Worm (Caenorhabditis elegans): ENCODE data around the gene ceh-7.
A peak's percentile ranks its signal among the peaks of the same experiment; 100 is the strongest.

Gene ceh-7

ce11 chrII:8745449-8746297 is 42.0 kb upstream of the ceh-7 start (continued):
- no peak for TF ChIP-seq madf-8 (GFP tag; conservative IDR thresholded peaks at IDR 0.05)
- 0 out of 2 replicates have a peak, but pooled peaks have one; percentile 3 for TF ChIP-seq let-526 (GFP tag; IDR thresholded peaks at IDR 0.05)
- no peak for TF ChIP-seq T26A5.8 (tag; optimal IDR thresholded peaks at IDR 0.05)
- TF ChIP-seq mes-4 (tag; optimal IDR thresholded peaks at IDR 0.05) = no peak
- no peak for TF ChIP-seq aptf-3 (GFP tag; IDR thresholded peaks at IDR 0.05)
- TF ChIP-seq F55B11.4 (tag; optimal IDR thresholded peaks at IDR 0.05; ENCODE audit: borderline replicate concordance, insufficient read depth) = no peak

ce11 chrII:8744555-8745448 is 41.2 kb upstream of the ceh-7 start:
- TF ChIP-seq lin-35 (GFP tag; optimal IDR thresholded peaks at IDR 0.05) = peak in 1 of 3 experiments; percentile 15
- TF ChIP-seq nhr-179 (tag; optimal IDR thresholded peaks at IDR 0.05) = no peak
- TF ChIP-seq tbx-9 (tag; optimal IDR thresholded peaks at IDR 0.05; ENCODE audit: borderline replicate concordance) = no peak
- no peak for TF ChIP-seq F37B4.10 (GFP tag; IDR thresholded peaks at IDR 0.05)
- TF ChIP-seq dpl-1 (GFP tag; optimal IDR thresholded peaks at IDR 0.05) = no peak
- peak; percentile 41; the same call in 1 of the 2 replicates for TF ChIP-seq mcd-1 (GFP tag; IDR thresholded peaks at IDR 0.05)
- peak; percentile 60 for TF ChIP-seq let-526 (GFP tag; IDR thresholded peaks at IDR 0.05)
- TF ChIP-seq ztf-22 (GFP tag; optimal IDR thresholded peaks at IDR 0.05) = no peak
- no peak for TF ChIP-seq nfya-2 (GFP tag; IDR thresholded peaks at IDR 0.05)
- no peak for TF ChIP-seq ztf-28 (GFP tag; IDR thresholded peaks at IDR 0.05)
- TF ChIP-seq lin-26 (GFP tag; IDR thresholded peaks at IDR 0.05) = peak; percentile 67; the same call in 1 of the 2 replicates
- TF ChIP-seq hmg-20 (GFP tag; IDR thresholded peaks at IDR 0.05) = no peak
- TF ChIP-seq F55B11.4 (tag; optimal IDR thresholded peaks at IDR 0.05; ENCODE audit: borderline replicate concordance, insufficient read depth) = no peak
- TF ChIP-seq attf-6 (GFP tag; IDR thresholded peaks at IDR 0.05) = no peak
- no peak for TF ChIP-seq madf-8 (GFP tag; conservative IDR thresholded peaks at IDR 0.05)
- no peak for TF ChIP-seq attf-5 (GFP tag; optimal IDR thresholded peaks at IDR 0.05)
- no peak for TF ChIP-seq F39B2.1 (GFP tag; IDR thresholded peaks at IDR 0.05)
- TF ChIP-seq ceh-58 (GFP tag; IDR thresholded peaks at IDR 0.05) = 0 out of 2 replicates have a peak, but pooled peaks have one; percentile 25
- TF ChIP-seq B0336.3 (GFP tag; IDR thresholded peaks at IDR 0.05) = peak; percentile 36; the same call in 1 of the 2 replicates
- no peak for TF ChIP-seq let-607 (tag; optimal IDR thresholded peaks at IDR 0.05)
- no peak for TF ChIP-seq Y79H2A.3 (GFP tag; conservative IDR thresholded peaks at IDR 0.05)
- TF ChIP-seq K11D2.4 (GFP tag; IDR thresholded peaks at IDR 0.05) = no peak; the same call in none of the 2 replicates
- no peak for TF ChIP-seq attf-3 (GFP tag; conservative IDR thresholded peaks at IDR 0.05)
- TF ChIP-seq ets-4 (GFP tag; optimal IDR thresholded peaks at IDR 0.05) = peak; percentile 36
- no peak for TF ChIP-seq C17E4.6 (GFP tag; IDR thresholded peaks at IDR 0.05)
- peak; percentile 1 for TF ChIP-seq ZK185.1 (tag; optimal IDR thresholded peaks at IDR 0.05; ENCODE audit: poor library complexity, severe bottlenecking)
- TF ChIP-seq gei-17 (GFP tag; optimal IDR thresholded peaks at IDR 0.05) = no peak
- TF ChIP-seq Y95B8A.8 (GFP tag; IDR thresholded peaks at IDR 0.05) = peak; percentile 56
- no peak for TF ChIP-seq repo-1 (tag; optimal IDR thresholded peaks at IDR 0.05)
- no peak for TF ChIP-seq efl-1 (GFP tag; optimal IDR thresholded peaks at IDR 0.05)
- peak; percentile 54 for TF ChIP-seq Y53G8AR.9 (GFP tag; conservative IDR thresholded peaks at IDR 0.05)
- TF ChIP-seq ceh-79 (tag; optimal IDR thresholded peaks at IDR 0.05) = peak; percentile 44
- TF ChIP-seq sea-2 (GFP tag; IDR thresholded peaks at IDR 0.05) = 0 out of 2 replicates have a peak, but pooled peaks have one; percentile 23
- no peak; the same call in 1 of the 2 replicates for TF ChIP-seq C06A6.2 (GFP tag; conservative IDR thresholded peaks at IDR 0.05)
- TF ChIP-seq Y67H2A.10 (GFP tag; conservative IDR thresholded peaks at IDR 0.05) = no peak
- no peak for TF ChIP-seq B0019.2 (GFP tag; conservative IDR thresholded peaks at IDR 0.05)
- no peak for TF ChIP-seq somi-1 (GFP tag; optimal IDR thresholded peaks at IDR 0.05)
- TF ChIP-seq snpc-4 (GFP tag; optimal IDR thresholded peaks at IDR 0.05) = no peak
- peak in 1 of 4 experiments; percentile 41 for TF ChIP-seq snpc-4 (tag; optimal IDR thresholded peaks at IDR 0.05)

Measured in whole organism, young adult.